Fruit fly (Drosophila melanogaster) ovary, adult (tissue): Measurements from ENCODE around the gene dls.
A peak's percentile ranks its signal among the peaks of the same experiment; 100 is the strongest.

Experiments
- CG17801 ChIP-seq: fragments of 200-800 bp; optimal IDR thresholded peaks from 2 replicates; lab custom pipeline; 2019; ENCODE audit warnings: missing biosample characterization, mild to moderate bottlenecking, missing genetic modification characterization, moderate library complexity; ENCODE audit not compliant: partially characterized antibody

Gene dls

dm6 chr3L:16214533-16215207, 13.5 kb downstream of the dls start:
- no peak for TF ChIP-seq CG17801 (GFP tag; lab: Kevin White, UChicago)

dm6 chr3L:16215411-16215810, 14.3 kb downstream of the dls start:
- no peak for TF ChIP-seq CG17801 (GFP tag; lab: Kevin White, UChicago)

- no peak for TF ChIP-seq CG17801 (GFP tag; lab: Kevin White, UChicago)
These were observed 14.7 kb downstream of the dls start for dm6 chr3L:16215816-16216215.

- TF ChIP-seq CG17801 (GFP tag; lab: Kevin White, UChicago): no peak
These were observed 16.1 kb downstream of the dls start, which contains the start of gene CG13073 for dm6 chr3L:16217203-16217602. TSS of gene CG13073 (minus strand) at chr3L:16217303.

- TF ChIP-seq CG17801 (GFP tag; lab: Kevin White, UChicago): no peak
These were observed 16.8 kb downstream of the dls start for dm6 chr3L:16217935-16218334.

- TF ChIP-seq CG17801 (GFP tag; lab: Kevin White, UChicago): no peak
These were observed 20.1 kb downstream of the dls start for dm6 chr3L:16221278-16221677.

dm6 chr3L:16221800-16222199, 20.7 kb downstream of the dls start:
- no peak for TF ChIP-seq CG17801 (GFP tag; lab: Kevin White, UChicago)

dm6 chr3L:16225175-16225574, 24.0 kb downstream of the dls start:
- TF ChIP-seq CG17801 (GFP tag; lab: Kevin White, UChicago): no peak

dm6 chr3L:16228659-16229205, 27.6 kb downstream of the dls start, which contains the start of gene Tmx3:
TSS of gene Tmx3 (plus strand) at chr3L:16229100.
- peak; percentile 71 for TF ChIP-seq CG17801 (GFP tag; lab: Kevin White, UChicago)

- TF ChIP-seq CG17801 (GFP tag; lab: Kevin White, UChicago): peak; percentile 60
These were observed 30.7 kb downstream of the dls start, which contains the start of the genes PDCD-5 and MED10 for dm6 chr3L:16231857-16232256. TSS of gene PDCD-5 (minus strand) at chr3L:16232038. TSS of gene MED10 (plus strand) at chr3L:16232084.

dm6 chr3L:16232924-16233323, 31.8 kb downstream of the dls start, which contains the start of gene Hsc20:
TSS of gene Hsc20 (plus strand) at chr3L:16233127.
- TF ChIP-seq CG17801 (GFP tag; lab: Kevin White, UChicago): peak; percentile 11

dm6 chr3L:16233850-16234494, 32.8 kb downstream of the dls start:
- no peak for TF ChIP-seq CG17801 (GFP tag; lab: Kevin White, UChicago)

dm6 chr3L:16241296-16241695, 40.2 kb downstream of the dls start:
- TF ChIP-seq CG17801 (GFP tag; lab: Kevin White, UChicago): no peak
